Worm (Caenorhabditis elegans) whole organism, L4 larva: ENCODE results near the gene hecw-1.

Experiments
- F37D6.2 ChIP-seq: sonication (generic microtip); optimal IDR thresholded peaks from 2 replicates; lab custom pipeline; 2016; ENCODE audit warnings: mild to moderate bottlenecking, missing genetic modification characterization, missing compliant biosample characterization
- F44E2.7 ChIP-seq: fragments of 200-800 bp; sonication (Bioruptor generic); IDR thresholded peaks from 2 replicates; pipeline ENCODE4 v2.1.2; 2022; ENCODE audit warnings: missing genetic modification characterization, missing compliant biosample characterization
- T26A8.4 ChIP-seq: fragments of 200-800 bp; sonication (Bioruptor generic); IDR thresholded peaks from 2 replicates; pipeline ENCODE4 v1.3.6; 2022; ENCODE audit warnings: missing genetic modification characterization, missing compliant biosample characterization
- Y105C5A.15 ChIP-seq: fragments of 200-800 bp; sonication (Bioruptor generic); IDR thresholded peaks from 2 replicates; pipeline ENCODE4 v1.3.6; 2022; ENCODE audit warnings: missing genetic modification characterization, missing compliant biosample characterization
- ZK337.2 ChIP-seq: fragments of 200-800 bp; sonication (Bioruptor generic); IDR thresholded peaks from 2 replicates; pipeline ENCODE4 v1.3.6; 2022; ENCODE audit warnings: missing genetic modification reagents, missing genetic modification characterization, missing compliant biosample characterization
- aha-1 ChIP-seq: fragments of 150-350 bp; peaks from one replicate; lab custom pipeline; 2014; ENCODE audit warnings: missing biosample characterization, missing genetic modification characterization
- aly-2 ChIP-seq: sonication (generic microtip); optimal IDR thresholded peaks from 2 replicates; lab custom pipeline; 2018; ENCODE audit warnings: missing biosample characterization, missing genetic modification characterization
- ama-1 ChIP-seq: fragments of 150-350 bp; optimal IDR thresholded peaks from 2 replicates; lab custom pipeline; 2014; ENCODE audit warnings: inconsistent platforms, mixed read lengths
- arid-1 ChIP-seq: fragments of 200-800 bp; sonication (Bioruptor generic); conservative IDR thresholded peaks from 2 replicates; pipeline ENCODE4 v1.3.6; 2022; ENCODE audit warnings: missing genetic modification reagents, missing genetic modification characterization, missing compliant biosample characterization
- attf-4 ChIP-seq: sonication (generic microtip); optimal IDR thresholded peaks from 3 replicates; lab custom pipeline; 2017; ENCODE audit warnings: missing biosample characterization, missing genetic modification characterization
- ceh-20 ChIP-seq: fragments of 200-800 bp; sonication (Bioruptor generic); IDR thresholded peaks from 2 replicates; pipeline ENCODE4 v1.3.6; 2022; ENCODE audit warnings: missing genetic modification reagents, missing genetic modification characterization, missing compliant biosample characterization
- ceh-62 ChIP-seq: sonication (generic microtip); optimal IDR thresholded peaks from 2 replicates; lab custom pipeline; 2017; ENCODE audit warnings: missing biosample characterization, missing genetic modification characterization
- ces-1 ChIP-seq: fragments of 150-350 bp; sonication (generic microtip); optimal IDR thresholded peaks from 4 replicates; lab custom pipeline; 2014; ENCODE audit warnings: missing biosample characterization, missing genetic modification reagents, missing genetic modification characterization
- cey-2 ChIP-seq: sonication (generic microtip); optimal IDR thresholded peaks from 3 replicates; lab custom pipeline; 2017; ENCODE audit warnings: missing genetic modification characterization, mild to moderate bottlenecking, missing compliant biosample characterization, antibody characterized with exemption, borderline replicate concordance; ENCODE audit not compliant: insufficient read depth
- ctbp-1 ChIP-seq: fragments of 200-800 bp; sonication (Bioruptor generic); IDR thresholded peaks from 2 replicates; pipeline ENCODE4 v1.3.6; 2022; ENCODE audit warnings: missing genetic modification reagents, missing genetic modification characterization, missing compliant biosample characterization
- daf-16 ChIP-seq, 3 experiments: sonication (generic microtip); optimal IDR thresholded peaks; 2 replicates each; lab custom pipeline; 2016 to 2017; ENCODE audit warnings: missing genetic modification characterization in 3 of 3, missing genetic modification reagents in 3 of 3, mild to moderate bottlenecking in 2 of 3, missing compliant biosample characterization in 2 of 3, missing biosample characterization in 1 of 3, moderate library complexity in 1 of 3
- daf-19 ChIP-seq: fragments of 200-800 bp; sonication (Bioruptor generic); conservative IDR thresholded peaks from 2 replicates; pipeline ENCODE4 v1.3.6; 2022; ENCODE audit warnings: missing genetic modification characterization, missing compliant biosample characterization
- daf-8 ChIP-seq: fragments of 200-800 bp; sonication (Bioruptor generic); IDR thresholded peaks from 2 replicates; pipeline ENCODE4 v1.3.6; 2022; ENCODE audit warnings: missing genetic modification characterization, missing compliant biosample characterization
- dmd-6 ChIP-seq: fragments of 200-800 bp; sonication (Bioruptor generic); IDR thresholded peaks from 2 replicates; pipeline ENCODE4 v1.3.6; 2022; ENCODE audit warnings: missing genetic modification reagents, missing genetic modification characterization, missing compliant biosample characterization
- dmd-8 ChIP-seq: fragments of 200-800 bp; sonication (Bioruptor generic); IDR thresholded peaks from 2 replicates; pipeline ENCODE4 v1.3.6; 2022; ENCODE audit warnings: missing genetic modification characterization, missing compliant biosample characterization
- dpl-1 ChIP-seq: fragments of 150-350 bp; optimal IDR thresholded peaks from 2 replicates; lab custom pipeline; 2014; ENCODE audit warnings: missing biosample characterization, missing genetic modification reagents, missing genetic modification characterization
- dve-1 ChIP-seq: sonication (generic microtip); optimal IDR thresholded peaks from 2 replicates; lab custom pipeline; 2017; ENCODE audit warnings: antibody characterized with exemption, mild to moderate bottlenecking, missing genetic modification characterization, missing compliant biosample characterization; ENCODE audit not compliant: insufficient read depth
- fos-1 ChIP-seq: fragments of 150-350 bp; optimal IDR thresholded peaks from 2 replicates; lab custom pipeline; 2014; ENCODE audit warnings: missing biosample characterization, missing genetic modification characterization
- hif-1 ChIP-seq, 2 experiments: sonication (generic microtip); optimal IDR thresholded peaks; 2 replicates each; lab custom pipeline; 2016 to 2017; ENCODE audit warnings: missing compliant biosample characterization in 2 of 2, missing genetic modification characterization in 2 of 2, missing genetic modification reagents in 2 of 2, missing genotype in 2 of 2, mild to moderate bottlenecking in 1 of 2
- hmg-1.1 ChIP-seq: fragments of 200-800 bp; sonication (Bioruptor generic); IDR thresholded peaks from 2 replicates; pipeline ENCODE4 v1.3.6; 2022; ENCODE audit warnings: missing genetic modification reagents, missing genetic modification characterization, missing compliant biosample characterization
- jun-1 ChIP-seq: fragments of 150-350 bp; optimal IDR thresholded peaks from 2 replicates; lab custom pipeline; 2014; ENCODE audit warnings: missing biosample characterization, missing genetic modification reagents, missing genetic modification characterization
- lin-1 ChIP-seq: fragments of 200-800 bp; sonication (Bioruptor generic); IDR thresholded peaks from 2 replicates; pipeline ENCODE4 v1.3.6; 2022; ENCODE audit warnings: missing genetic modification reagents, missing genetic modification characterization, missing compliant biosample characterization
- lin-15B ChIP-seq: fragments of 150-350 bp; sonication (generic microtip); optimal IDR thresholded peaks from 3 replicates; lab custom pipeline; 2014; ENCODE audit warnings: missing biosample characterization, missing genetic modification characterization
- lin-29 ChIP-seq: fragments of 200-800 bp; sonication (Bioruptor generic); IDR thresholded peaks from 2 replicates; pipeline ENCODE4 v1.3.6; 2022; ENCODE audit warnings: missing genetic modification reagents, missing genetic modification characterization, missing compliant biosample characterization
- lir-3 ChIP-seq: sonication (generic microtip); optimal IDR thresholded peaks from 2 replicates; lab custom pipeline; 2016; ENCODE audit warnings: mild to moderate bottlenecking, missing genetic modification characterization, missing compliant biosample characterization
- mes-2 ChIP-seq: sonication (generic microtip); optimal IDR thresholded peaks from 2 replicates; lab custom pipeline; 2016; ENCODE audit warnings: missing genotype, mild to moderate bottlenecking, missing genetic modification characterization, missing compliant biosample characterization; ENCODE audit not compliant: poor library complexity, severe bottlenecking
- mxl-2 ChIP-seq: fragments of 200-800 bp; sonication (Bioruptor generic); conservative IDR thresholded peaks from 2 replicates; pipeline ENCODE4 v1.3.6; 2022; ENCODE audit warnings: missing genetic modification reagents, missing genetic modification characterization, missing compliant biosample characterization
- mxl-3 ChIP-seq: fragments of 200-800 bp; sonication (Bioruptor generic); optimal IDR thresholded peaks from 2 replicates; lab custom pipeline; 2018; ENCODE audit warnings: mild to moderate bottlenecking, missing genetic modification characterization, missing compliant biosample characterization
- nhr-10 ChIP-seq: fragments of 150-350 bp; optimal IDR thresholded peaks from 2 replicates; lab custom pipeline; 2014; ENCODE audit warnings: missing biosample characterization, missing genetic modification characterization
- nhr-25 ChIP-seq: sonication (generic microtip); optimal IDR thresholded peaks from 2 replicates; lab custom pipeline; 2017; ENCODE audit warnings: missing genetic modification characterization, mild to moderate bottlenecking, missing compliant biosample characterization, antibody characterized with exemption, moderate library complexity, borderline replicate concordance; ENCODE audit not compliant: insufficient read depth
- nhr-48 ChIP-seq: sonication (generic microtip); optimal IDR thresholded peaks from 2 replicates; lab custom pipeline; 2016; ENCODE audit warnings: mild to moderate bottlenecking, missing genetic modification characterization, missing compliant biosample characterization
- nhr-77 ChIP-seq: fragments of 150-350 bp; optimal IDR thresholded peaks from 2 replicates; lab custom pipeline; 2014; ENCODE audit warnings: missing biosample characterization, missing genetic modification characterization
- pha-4 ChIP-seq, 2 experiments: fragments of 150-350 bp in 1 of 2; fragments of 200-800 bp in 1 of 2; sonication (Bioruptor generic) in 1 of 2; IDR thresholded peaks in 1 of 2; optimal IDR thresholded peaks in 1 of 2; 2 replicates each; pipeline versions ENCODE4 v1.3.6 to Lab custom; 2014 to 2022; ENCODE audit warnings: missing genetic modification characterization in 2 of 2, missing genetic modification reagents in 2 of 2, missing biosample characterization in 1 of 2, missing compliant biosample characterization in 1 of 2
- php-3 ChIP-seq: fragments of 200-800 bp; sonication (Bioruptor generic); IDR thresholded peaks from 2 replicates; pipeline ENCODE4 v1.3.6; 2022; ENCODE audit warnings: missing genetic modification reagents, missing genetic modification characterization, missing compliant biosample characterization
- rbr-2 ChIP-seq: sonication (generic microtip); optimal IDR thresholded peaks from 2 replicates; lab custom pipeline; 2016; ENCODE audit warnings: missing genotype, missing genetic modification characterization, missing compliant biosample characterization
- skn-1 ChIP-seq: fragments of 150-350 bp; optimal IDR thresholded peaks from 2 replicates; lab custom pipeline; 2014; ENCODE audit warnings: missing biosample characterization, missing genetic modification characterization
- vab-7 ChIP-seq: fragments of 200-800 bp; sonication (Bioruptor generic); IDR thresholded peaks from 2 replicates; pipeline ENCODE4 v1.3.6; 2022; ENCODE audit warnings: missing genetic modification reagents, missing genetic modification characterization, missing compliant biosample characterization
- zfp-3 ChIP-seq: fragments of 200-800 bp; sonication (Bioruptor generic); conservative IDR thresholded peaks from 2 replicates; pipeline ENCODE4 v1.3.6; 2022; ENCODE audit warnings: missing genetic modification reagents, missing genetic modification characterization, missing compliant biosample characterization
- ztf-11 ChIP-seq: fragments of 150-350 bp; optimal IDR thresholded peaks from 2 replicates; lab custom pipeline; 2014; ENCODE audit warnings: missing biosample characterization, missing genetic modification characterization
- ztf-7 ChIP-seq: fragments of 150-350 bp; optimal IDR thresholded peaks from 2 replicates; lab custom pipeline; 2014; ENCODE audit warnings: missing biosample characterization, missing genetic modification characterization

The hecw-1 gene

DNA sequence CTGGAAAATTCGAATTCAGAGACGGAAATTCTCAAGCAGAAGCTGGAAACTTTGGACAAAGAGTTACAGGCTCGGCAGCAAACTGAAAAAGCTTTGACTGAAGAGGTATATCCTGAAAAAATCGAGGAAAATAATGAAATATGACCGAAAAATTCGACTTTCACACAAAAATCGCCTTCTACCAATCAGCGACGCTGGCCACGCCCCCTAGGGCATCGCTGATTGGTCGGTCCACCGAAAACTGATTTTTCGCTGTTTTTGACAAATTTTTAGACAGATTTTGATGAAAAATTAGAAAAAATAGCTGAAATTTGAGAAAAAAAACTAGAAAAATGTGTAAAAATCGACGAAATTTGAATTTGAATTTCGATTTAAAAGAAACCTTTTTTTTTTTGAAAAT, 29.1 kb upstream of the hecw-1 start:
- TF ChIP-seq dpl-1 (GFP tag; lab: Kevin White, UChicago) (no peak), aha-1 (tag; lab: Kevin White, UChicago) (no peak), dmd-8 (GFP tag; lab: Robert Waterston, UW) (no peak), pha-4 (GFP tag; IDR thresholded peaks at IDR 0.05; lab: Robert Waterston, UW) (no peak), pha-4 (tag; optimal IDR thresholded peaks at IDR 0.05; lab: Kevin White, UChicago) (no peak), ZK337.2 (GFP tag; lab: Robert Waterston, UW) (no peak), F44E2.7 (GFP tag; lab: Robert Waterston, UW) (no peak), ctbp-1 (GFP tag; lab: Robert Waterston, UW) (no peak), lin-1 (GFP tag; lab: Robert Waterston, UW) (no peak), rbr-2 (tag; lab: Kevin White, UChicago) (no peak)

DNA sequence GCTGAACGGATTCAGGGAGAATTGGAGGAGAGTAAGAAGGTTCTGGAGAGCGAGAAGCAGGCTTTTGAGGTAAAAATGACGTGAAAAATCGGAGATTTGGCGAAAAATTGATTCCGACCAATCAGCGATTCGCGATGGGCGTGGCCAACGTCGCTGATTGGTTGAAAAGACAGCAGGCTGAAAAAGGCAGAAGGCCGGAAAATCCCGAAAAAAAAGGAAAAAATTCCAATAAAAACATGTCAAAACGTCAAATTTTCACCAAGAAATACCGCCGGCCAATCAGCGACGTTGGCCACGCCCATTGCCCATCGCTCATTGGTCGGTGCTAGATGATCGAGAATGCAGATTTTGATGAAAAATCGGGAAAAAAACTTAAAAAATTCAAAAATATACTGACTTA, 27.7 kb upstream of the hecw-1 start:
- TF ChIP-seq mxl-2 (no peak), lin-1 (GFP tag; lab: Robert Waterston, UW) (no peak), dmd-6 (no peak), vab-7 (no peak), ceh-20 (no peak), hmg-1.1 (no peak), hif-1 (tag; optimal IDR thresholded peaks at IDR 0.05; lab: Kevin White, UChicago) (no peak), daf-19 (GFP tag; lab: Robert Waterston, UW) (no peak), F37D6.2 (tag; lab: Kevin White, UChicago) (no peak), arid-1 (GFP tag; lab: Robert Waterston, UW) (no peak), fos-1 (no peak), cey-2 (tag; lab: Kevin White, UChicago) (no peak), aly-2 (no peak), daf-16 (GFP tag; optimal IDR thresholded peaks at IDR 0.05; lab: Kevin White, UChicago) (no peak), daf-16 (tag; optimal IDR thresholded peaks at IDR 0.05; lab: Kevin White, UChicago) (no peak), ztf-11 (tag; lab: Kevin White, UChicago) (no peak), mes-2 (tag; lab: Kevin White, UChicago) (no peak), Y105C5A.15 (GFP tag; lab: Robert Waterston, UW) (no peak)

DNA sequence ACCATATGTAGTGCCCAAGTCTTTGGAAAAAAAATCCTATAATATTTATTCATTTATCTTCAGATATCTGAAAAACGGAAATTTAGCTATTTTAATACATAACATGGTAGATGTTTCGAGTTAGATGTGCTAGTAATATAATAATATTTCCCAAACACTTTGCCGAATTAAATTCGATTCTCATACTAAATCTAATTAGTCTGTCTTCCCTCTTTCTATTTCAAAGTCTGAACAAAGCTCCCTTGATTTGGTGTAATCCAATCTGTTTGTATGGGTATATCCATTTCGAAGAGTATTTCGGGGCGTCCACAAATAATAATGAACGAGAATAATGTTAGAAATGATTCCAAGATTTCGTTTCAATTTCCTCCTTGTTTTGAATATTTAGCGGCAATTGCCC, 24.6 kb upstream of the hecw-1 start:
- TF ChIP-seq ces-1 (GFP tag; lab: Kevin White, UChicago) (peak; percentile 19), daf-19 (GFP tag; lab: Robert Waterston, UW) (no peak)
- TF ChIP-seq, all 104 proteins: peak for 1

DNA sequence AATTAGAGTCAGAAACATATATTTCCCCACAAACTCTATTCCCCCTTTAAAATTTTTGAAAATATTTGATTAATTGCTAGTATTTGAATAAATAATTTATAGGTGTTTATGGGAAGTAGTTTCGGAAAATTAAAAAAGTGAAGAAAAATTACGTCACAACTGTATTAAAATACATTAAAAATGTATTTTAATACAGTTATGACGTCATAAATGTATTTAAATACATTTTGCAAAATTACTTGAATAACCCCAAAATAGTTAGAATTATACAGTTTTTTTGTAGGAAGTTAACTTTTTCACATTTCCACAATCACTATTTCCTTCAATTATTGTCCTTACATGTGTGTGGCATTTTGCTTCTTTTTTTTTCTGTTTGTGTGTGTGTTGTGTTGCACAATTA, 23.7 kb upstream of the hecw-1 start:
- no peak for TF ChIP-seq jun-1 (tag; lab: Kevin White, UChicago)
- TF ChIP-seq aha-1 (tag; lab: Kevin White, UChicago) = peak; percentile 82

DNA sequence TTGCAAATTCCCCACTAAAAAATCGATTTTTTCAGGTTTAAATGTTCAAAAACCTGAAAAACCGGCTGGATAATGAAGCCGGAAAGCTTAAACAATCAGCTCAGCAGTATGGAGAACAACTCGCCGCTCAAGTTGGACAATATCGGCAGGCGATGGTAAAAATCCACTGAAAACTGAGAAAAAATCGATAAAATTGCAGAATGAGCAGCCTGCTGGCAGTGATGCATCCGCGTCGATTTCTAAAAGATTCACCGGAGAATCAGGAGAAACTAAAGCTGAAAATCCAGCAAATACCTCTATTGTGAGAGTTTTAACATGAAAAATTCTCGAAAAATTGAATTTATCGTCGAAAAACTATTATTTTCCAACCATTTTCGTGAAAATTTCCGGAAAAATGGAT, 15.8 kb upstream of the hecw-1 start, which contains the start of gene golg-4:
Gene golg-4 (plus strand): TSS at position 34 of the 400 bp plus-strand sequence.
- TF ChIP-seq ama-1 (lab: Kevin White, UChicago) (peak; percentile 35), lir-3 (tag; lab: Kevin White, UChicago) (no peak), ztf-7 (tag; lab: Kevin White, UChicago) (no peak), ceh-62 (tag; lab: Kevin White, UChicago) (no peak), nhr-48 (no peak), lin-29 (no peak), nhr-77 (tag; lab: Kevin White, UChicago) (no peak), zfp-3 (no peak), mxl-3 (no peak), attf-4 (tag; lab: Kevin White, UChicago) (no peak), nhr-25 (tag; lab: Kevin White, UChicago) (no peak), T26A8.4 (GFP tag; lab: Robert Waterston, UW) (peak; percentile 29; the same call in 1 of the 2 replicates), dve-1 (tag; lab: Kevin White, UChicago) (no peak), lin-15B (no peak), php-3 (GFP tag; lab: Robert Waterston, UW) (0 out of 2 replicates have a peak, but pooled peaks have one; percentile 12), nhr-10 (tag; lab: Kevin White, UChicago) (no peak), aly-2 (no peak), daf-8 (GFP tag; lab: Robert Waterston, UW) (no peak), skn-1 (tag; lab: Kevin White, UChicago) (no peak)
